Worm (Caenorhabditis elegans): ENCODE measurements around the gene T23B7.3.

DNA sequence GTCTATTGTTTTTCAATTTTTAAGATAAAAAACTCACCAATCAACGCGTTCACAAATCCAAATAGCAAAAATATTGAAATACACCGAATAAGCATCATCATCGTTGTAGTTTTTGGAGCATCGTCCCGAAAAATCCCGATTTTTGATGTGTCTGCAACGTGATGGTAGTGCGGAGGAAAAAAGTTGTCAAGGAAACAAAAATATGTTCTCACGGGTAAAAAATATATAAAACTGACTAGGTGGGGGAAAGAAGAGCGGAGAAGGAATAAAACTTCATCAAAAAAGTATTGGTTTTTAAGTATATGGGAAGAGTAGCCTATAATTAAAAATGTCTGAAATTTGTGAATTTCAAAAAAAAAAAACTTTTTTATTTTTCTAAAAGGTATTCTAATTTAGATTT, 38.0 kb upstream of the T23B7.3 start, which contains the start of gene rig-6:
- no peak for TF ChIP-seq T22C8.4 (GFP tag; IDR thresholded peaks at IDR 0.05)
- TF ChIP-seq ztf-29 (GFP tag; IDR thresholded peaks at IDR 0.05), result no peak
